Worm (Caenorhabditis elegans): ENCODE data around the gene T19C4.5.

ce11 chrV:11211323-11211722, 39.3 kb downstream of the T19C4.5 start:
- TF ChIP-seq fkh-8 (tag; optimal IDR thresholded peaks at IDR 0.05) (peak; percentile 70), pqm-1 (tag; optimal IDR thresholded peaks at IDR 0.05) (no peak), lin-15B (tag; optimal IDR thresholded peaks at IDR 0.05) (no peak), ces-1 (GFP tag; optimal IDR thresholded peaks at IDR 0.05) (no peak), fos-1 (tag; optimal IDR thresholded peaks at IDR 0.05) (no peak), ceh-90 (tag; optimal IDR thresholded peaks at IDR 0.05) (no peak), hpl-2 (GFP tag; optimal IDR thresholded peaks at IDR 0.05) (no peak), nhr-77 (tag; optimal IDR thresholded peaks at IDR 0.05) (no peak)

All from whole organism, L1 larva.